Fruit fly (Drosophila melanogaster): Measurements from ENCODE around the gene CG18478.
"Not testable (repeated sequence)": the region's sequence is repeated elsewhere in the genome, so short reads cannot be mapped to it uniquely, and the experiment has no call there.

DNA sequence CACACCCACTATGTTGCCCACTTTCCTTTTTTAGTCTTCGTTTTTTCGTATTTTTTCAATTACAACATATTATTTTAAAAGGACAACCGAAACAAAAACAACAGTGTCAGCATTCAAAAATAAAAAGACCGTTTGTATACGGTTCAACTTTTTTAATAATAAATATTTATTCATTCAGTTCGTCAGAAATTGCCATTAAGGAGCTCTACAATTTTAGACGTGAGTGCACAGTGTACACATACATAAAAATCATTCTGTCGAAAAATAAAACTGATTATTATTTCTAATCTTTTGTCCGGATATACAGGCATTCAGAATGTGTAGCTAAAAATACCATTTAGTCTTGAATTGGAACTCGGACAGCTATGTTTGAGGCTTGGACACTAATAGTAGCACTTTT, 34.9 kb downstream of the CG18478 start, which contains the start of gene CG31827:
- TF ChIP-seq CG34406 (GFP tag; optimal IDR thresholded peaks at IDR 0.05); dsx (GFP tag; optimal IDR thresholded peaks at IDR 0.05; ENCODE audit: poor library complexity, severe bottlenecking); Hr39 (GFP tag; optimal IDR thresholded peaks at IDR 0.05); eg (GFP tag; IDR thresholded peaks at IDR 0.05); fd59A (GFP tag; optimal IDR thresholded peaks at IDR 0.05); acj6 (GFP tag; optimal IDR thresholded peaks at IDR 0.05); fd85E (GFP tag; optimal IDR thresholded peaks at IDR 0.05); Ets21C (GFP tag; optimal IDR thresholded peaks at IDR 0.05): not testable (repeated sequence)
